Fruit fly (Drosophila melanogaster) whole organism, embryonic: ENCODE measurements around the gene mus201.

Experiments
- BEAF-32 ChIP-seq: fragments of 200-800 bp; sonication (Bioruptor generic); optimal IDR thresholded peaks from 3 replicates; lab custom pipeline; 2017; ENCODE audit warnings: missing biosample characterization, missing genetic modification characterization, mild to moderate bottlenecking, moderate library complexity, missing genetic modification reagents
- CG10565 ChIP-seq: fragments of 200-800 bp; sonication (Bioruptor generic); optimal IDR thresholded peaks from 3 replicates; lab custom pipeline; 2016; ENCODE audit warnings: missing biosample characterization, mild to moderate bottlenecking, missing genetic modification characterization
- CG11085 ChIP-seq: fragments of 200-800 bp; sonication (Bioruptor generic); IDR thresholded peaks from 2 replicates; pipeline ENCODE4 v1.3.6; 2022; ENCODE audit warnings: missing biosample characterization, missing genetic modification characterization
- CG12219 ChIP-seq: fragments of 200-800 bp; sonication (Bioruptor generic); optimal IDR thresholded peaks from 3 replicates; lab custom pipeline; 2018; ENCODE audit warnings: missing biosample characterization, mild to moderate bottlenecking, missing genetic modification characterization
- CG12744 ChIP-seq: fragments of 200-800 bp; sonication (Bioruptor generic); optimal IDR thresholded peaks from 2 replicates; lab custom pipeline; 2016; ENCODE audit warnings: missing biosample characterization, missing genetic modification characterization
- CG12769 ChIP-seq: fragments of 200-800 bp; sonication (Bioruptor generic); optimal IDR thresholded peaks from 2 replicates; lab custom pipeline; 2019; ENCODE audit warnings: missing biosample characterization, mild to moderate bottlenecking, missing genetic modification characterization, moderate library complexity
- CG13296 ChIP-seq: fragments of 200-800 bp; sonication (Bioruptor generic); optimal IDR thresholded peaks from 3 replicates; lab custom pipeline; 2018; ENCODE audit warnings: missing biosample characterization, mild to moderate bottlenecking, missing genetic modification characterization
- CG13624 ChIP-seq: fragments of 200-800 bp; sonication (Bioruptor generic); optimal IDR thresholded peaks from 2 replicates; lab custom pipeline; 2016; ENCODE audit warnings: missing biosample characterization, missing genetic modification characterization
- CG14667 ChIP-seq: fragments of 200-800 bp; sonication (Bioruptor generic); IDR thresholded peaks from 2 replicates; pipeline ENCODE4 v1.3.6; 2022; ENCODE audit warnings: missing biosample characterization, missing genetic modification characterization
- CG15011 ChIP-seq: fragments of 200-800 bp; sonication (Bioruptor generic); optimal IDR thresholded peaks from 3 replicates; lab custom pipeline; 2018; ENCODE audit warnings: missing biosample characterization, mild to moderate bottlenecking, missing genetic modification characterization
- CG18476 ChIP-seq: fragments of 200-800 bp; sonication (Bioruptor generic); optimal IDR thresholded peaks from 2 replicates; lab custom pipeline; 2016; ENCODE audit warnings: missing biosample characterization, mild to moderate bottlenecking, missing genetic modification characterization
- CG32532 ChIP-seq: fragments of 200-800 bp; sonication (Bioruptor generic); IDR thresholded peaks from 2 replicates; pipeline ENCODE4 v1.3.6; 2022; ENCODE audit warnings: missing biosample characterization, missing genetic modification characterization
- CG32767 ChIP-seq: fragments of 200-800 bp; sonication (Bioruptor generic); IDR thresholded peaks from 2 replicates; pipeline ENCODE4 v1.3.6; 2022; ENCODE audit warnings: missing biosample characterization, missing genetic modification characterization
- CG3726 ChIP-seq: fragments of 200-800 bp; sonication (Bioruptor generic); IDR thresholded peaks from 3 replicates; pipeline ENCODE4, ENCODE4 v1.3.6; 2022; ENCODE audit warnings: missing biosample characterization, missing genetic modification characterization
- CG4617 ChIP-seq: fragments of 200-800 bp; sonication (Bioruptor generic); optimal IDR thresholded peaks from 3 replicates; lab custom pipeline; 2016; ENCODE audit warnings: missing biosample characterization, missing genetic modification characterization, borderline replicate concordance
- CG4820 ChIP-seq: fragments of 200-800 bp; sonication (Bioruptor generic); optimal IDR thresholded peaks from 3 replicates; lab custom pipeline; 2016; ENCODE audit warnings: missing biosample characterization, missing genetic modification characterization
- CG7928 ChIP-seq: fragments of 200-800 bp; sonication (Bioruptor generic); optimal IDR thresholded peaks from 2 replicates; lab custom pipeline; 2017; ENCODE audit warnings: missing biosample characterization, mild to moderate bottlenecking, missing genetic modification characterization
- CG8359 ChIP-seq: fragments of 200-800 bp; sonication (Bioruptor generic); optimal IDR thresholded peaks from 2 replicates; lab custom pipeline; 2017; ENCODE audit warnings: missing biosample characterization, mild to moderate bottlenecking, missing genetic modification characterization, borderline replicate concordance
- CG8765 ChIP-seq: fragments of 200-800 bp; sonication (Bioruptor generic); IDR thresholded peaks from 2 replicates; pipeline ENCODE4 v1.3.6; 2022; ENCODE audit warnings: missing biosample characterization, missing genetic modification characterization
- CG9797 ChIP-seq: fragments of 200-800 bp; sonication (Bioruptor generic); optimal IDR thresholded peaks from 3 replicates; lab custom pipeline; 2018; ENCODE audit warnings: missing biosample characterization, mild to moderate bottlenecking, missing genetic modification characterization
- CG9817 ChIP-seq: fragments of 200-800 bp; sonication (Bioruptor generic); optimal IDR thresholded peaks from 2 replicates; lab custom pipeline; 2018; ENCODE audit warnings: missing biosample characterization, mild to moderate bottlenecking, missing genetic modification characterization, moderate library complexity
- Camta ChIP-seq: fragments of 200-800 bp; sonication (Bioruptor generic); optimal IDR thresholded peaks from 2 replicates; lab custom pipeline; 2016; ENCODE audit warnings: missing biosample characterization, missing genetic modification characterization
- D ChIP-seq, 2 experiments: fragments of 200-800 bp in 1 of 2; fragments of >200 bp in 1 of 2; sonication (Bioruptor generic) in 1 of 2; optimal IDR thresholded peaks; 2 replicates in 1 of 2; 3 replicates in 1 of 2; lab custom pipeline; 2017; ENCODE audit warnings: mild to moderate bottlenecking in 1 of 2, missing biosample characterization in 1 of 2, missing genetic modification characterization in 1 of 2, missing genetic modification reagents in 1 of 2
- Deaf1 ChIP-seq: fragments of 200-800 bp; optimal IDR thresholded peaks from 3 replicates; lab custom pipeline; 2019; ENCODE audit warnings: missing biosample characterization, mild to moderate bottlenecking, missing genetic modification characterization, moderate library complexity
- Dek ChIP-seq: fragments of 200-800 bp; sonication (Bioruptor generic); optimal IDR thresholded peaks from 3 replicates; lab custom pipeline; 2019; ENCODE audit warnings: missing biosample characterization, mild to moderate bottlenecking, missing genetic modification characterization, moderate library complexity
- E2f2 ChIP-seq: fragments of 200-800 bp; sonication (Bioruptor generic); IDR thresholded peaks from 2 replicates; pipeline ENCODE4 v1.3.6; 2022; ENCODE audit warnings: missing biosample characterization, missing genetic modification characterization
- ERR ChIP-seq: fragments of 200-800 bp; sonication (Bioruptor generic); optimal IDR thresholded peaks from 2 replicates; lab custom pipeline; 2016; ENCODE audit warnings: missing biosample characterization, missing genetic modification characterization
- H15 ChIP-seq: fragments of 200-800 bp; sonication (Bioruptor generic); IDR thresholded peaks from 3 replicates; pipeline ENCODE4 v1.3.6; 2022; ENCODE audit warnings: missing biosample characterization, missing genetic modification characterization
- HLHmδ ChIP-seq: fragments of 200-800 bp; sonication (Bioruptor generic); optimal IDR thresholded peaks from 2 replicates; lab custom pipeline; 2018; ENCODE audit warnings: missing biosample characterization, mild to moderate bottlenecking, missing genetic modification characterization, moderate library complexity
- Hey ChIP-seq: fragments of 200-800 bp; sonication (Bioruptor generic); optimal IDR thresholded peaks from 3 replicates; lab custom pipeline; 2018; ENCODE audit warnings: missing biosample characterization, mild to moderate bottlenecking, missing genetic modification characterization
- HmgD ChIP-seq: fragments of 200-800 bp; sonication (Bioruptor generic); optimal IDR thresholded peaks from 3 replicates; lab custom pipeline; 2016; ENCODE audit warnings: missing biosample characterization, missing genetic modification characterization
- Jarid2 ChIP-seq: fragments of 200-800 bp; sonication (Bioruptor generic); optimal IDR thresholded peaks from 3 replicates; lab custom pipeline; 2017; ENCODE audit warnings: mild to moderate bottlenecking, missing biosample characterization, missing genetic modification reagents, missing genetic modification characterization
- Mad ChIP-seq: fragments of 200-800 bp; sonication (Bioruptor generic); optimal IDR thresholded peaks from 2 replicates; lab custom pipeline; 2016; ENCODE audit warnings: missing biosample characterization, missing genetic modification characterization
- Ptx1 ChIP-seq: fragments of 200-800 bp; sonication (Bioruptor generic); IDR thresholded peaks from 2 replicates; pipeline ENCODE4 v1.3.6; 2022; ENCODE audit warnings: missing biosample characterization, missing genetic modification characterization
- Ravus ChIP-seq: fragments of 200-800 bp; sonication (Bioruptor generic); IDR thresholded peaks from 2 replicates; pipeline ENCODE4 v1.3.6; 2022; ENCODE audit warnings: missing biosample characterization, missing genetic modification characterization
- bcd ChIP-seq: fragments of 200-800 bp; sonication (Bioruptor generic); optimal IDR thresholded peaks from 2 replicates; lab custom pipeline; 2017; ENCODE audit warnings: missing biosample characterization, mild to moderate bottlenecking, missing genetic modification characterization
- bowl ChIP-seq: fragments of 200-800 bp; sonication (Bioruptor generic); IDR thresholded peaks from 2 replicates; pipeline ENCODE4 v1.3.6; 2022; ENCODE audit warnings: missing biosample characterization, missing genetic modification characterization
- cas ChIP-seq: fragments of 200-800 bp; sonication (Bioruptor generic); IDR thresholded peaks from 2 replicates; pipeline ENCODE4 v1.3.6; 2022; ENCODE audit warnings: missing biosample characterization, missing genetic modification characterization
- chinmo ChIP-seq: fragments of 200-800 bp; sonication (Bioruptor generic); IDR thresholded peaks from 4 replicates; pipeline ENCODE4 v1.3.6; 2022; ENCODE audit warnings: missing biosample characterization, missing genetic modification characterization; ENCODE audit not compliant: partially characterized antibody
- crol ChIP-seq: fragments of 200-800 bp; sonication (Bioruptor generic); IDR thresholded peaks from 2 replicates; pipeline ENCODE4 v1.3.6; 2022; ENCODE audit warnings: missing biosample characterization, missing genetic modification characterization
- disco-r ChIP-seq: fragments of 200-800 bp; sonication (Bioruptor generic); optimal IDR thresholded peaks from 2 replicates; lab custom pipeline; 2016; ENCODE audit warnings: missing biosample characterization, missing genetic modification characterization
- gt ChIP-seq: fragments of 200-800 bp; sonication (Bioruptor generic); IDR thresholded peaks from 2 replicates; pipeline ENCODE4 v1.3.6; 2022; ENCODE audit warnings: missing biosample characterization, missing genetic modification characterization
- jigr1 ChIP-seq: fragments of 200-800 bp; sonication (Bioruptor generic); IDR thresholded peaks from 3 replicates; pipeline ENCODE4 v1.3.6; 2022; ENCODE audit warnings: missing biosample characterization, missing genetic modification characterization
- lola ChIP-seq, 3 experiments: fragments of >200 bp in 2 of 3; fragments of 200-800 bp in 1 of 3; sonication (Bioruptor generic) in 1 of 3; optimal IDR thresholded peaks; 2 replicates each; lab custom pipeline; 2017 to 2019; ENCODE audit warnings: missing biosample characterization in 3 of 3, missing genetic modification characterization in 3 of 3, mild to moderate bottlenecking in 1 of 3, moderate library complexity in 1 of 3
- psq ChIP-seq: fragments of 200-800 bp; sonication (Bioruptor generic); optimal IDR thresholded peaks from 2 replicates; lab custom pipeline; 2017; ENCODE audit warnings: missing biosample characterization, missing genetic modification characterization
- salm ChIP-seq: fragments of 200-800 bp; sonication (Bioruptor generic); optimal IDR thresholded peaks from 2 replicates; lab custom pipeline; 2018; ENCODE audit warnings: missing biosample characterization, mild to moderate bottlenecking, missing genetic modification characterization
- sd ChIP-seq: fragments of 200-800 bp; sonication (Bioruptor generic); optimal IDR thresholded peaks from 3 replicates; lab custom pipeline; 2018; ENCODE audit warnings: missing biosample characterization, mild to moderate bottlenecking, missing genetic modification characterization, moderate library complexity

The mus201 gene

DNA sequence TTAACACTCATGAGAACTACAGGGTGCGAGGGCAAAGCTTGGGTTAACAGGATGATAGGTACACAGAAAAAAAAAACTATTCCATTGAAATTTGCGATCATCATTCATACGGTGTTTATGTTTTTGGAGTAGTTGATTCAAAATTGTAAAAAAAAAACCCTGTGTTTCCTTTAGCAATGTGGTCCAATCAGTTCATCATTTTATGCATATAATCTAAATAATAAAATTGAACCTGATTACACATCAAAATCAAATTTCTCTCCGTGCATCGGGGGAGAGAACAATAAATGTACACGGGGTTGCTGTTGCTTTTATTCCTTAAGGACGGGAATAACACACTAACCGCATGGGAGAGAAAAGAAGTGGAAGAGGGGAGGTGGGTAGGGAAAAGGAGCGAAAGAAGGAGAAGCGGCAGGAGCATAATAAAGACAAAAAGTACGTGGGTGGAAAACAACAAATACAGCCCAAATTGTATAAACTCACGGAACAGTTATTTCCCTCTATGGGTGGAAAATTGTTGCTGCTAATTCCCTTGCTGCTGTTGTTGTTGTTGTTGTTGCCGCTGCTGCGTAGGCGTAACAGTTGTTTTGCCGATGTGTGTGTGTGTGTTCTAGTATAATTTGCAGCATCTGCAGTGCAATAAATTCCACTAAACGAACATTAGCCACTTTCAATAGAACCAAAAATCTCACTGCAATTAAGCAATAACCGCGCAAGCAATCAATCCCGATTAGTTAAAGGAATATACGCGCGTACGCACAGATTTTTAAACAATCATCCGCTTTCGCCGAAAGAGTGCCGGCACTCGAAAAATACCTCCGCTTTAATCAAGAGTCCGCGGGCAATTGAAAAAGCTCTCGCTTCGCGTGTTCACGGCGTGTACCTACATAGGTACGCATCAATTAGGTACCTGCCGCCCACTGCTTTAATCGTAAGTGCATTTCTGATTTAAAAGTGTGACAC is 25.5 kb downstream of the mus201 start, which contains the start of gene Agpat2 (continued):
- TF ChIP-seq CG15011 (GFP tag; lab: Kevin White, UChicago) = peak; percentile 59
- TF ChIP-seq jigr1 (GFP tag; lab: Robert Waterston, UW) = 0 out of 3 replicates have a peak, but pooled peaks have one; percentile 30
- TF ChIP-seq cas (GFP tag; lab: Robert Waterston, UW) = peak; percentile 74
- no peak for TF ChIP-seq bowl (GFP tag; lab: Robert Waterston, UW)
- TF ChIP-seq CG14667 (GFP tag; lab: Robert Waterston, UW) = peak; percentile 52
- TF ChIP-seq CG10565 (GFP tag; lab: Kevin White, UChicago) = peak; percentile 42
- TF ChIP-seq disco-r = peak; percentile 19
- peak; percentile 47 for TF ChIP-seq sd
- peak; percentile 63; the same call in 1 of the 2 replicates for TF ChIP-seq CG32767 (GFP tag; lab: Robert Waterston, UW)
- peak in 1 of 3 experiments; percentile 86 for TF ChIP-seq lola (GFP tag; optimal IDR thresholded peaks at IDR 0.05; lab: Kevin White, UChicago)
- TF ChIP-seq chinmo (GFP tag; lab: Robert Waterston, UW) = 0 out of 4 replicates have a peak, but pooled peaks have one; percentile 14
- TF ChIP-seq CG12769 = peak; percentile 72
- TF ChIP-seq Dek (tag; lab: Kevin White, UChicago) = peak; percentile 78
- peak; percentile 31; the same call in 1 of the 2 replicates for TF ChIP-seq E2f2
- TF ChIP-seq CG9817 (tag; lab: Kevin White, UChicago) = peak; percentile 59
- no peak for TF ChIP-seq HLHmδ
- no peak for TF ChIP-seq Hey (tag; lab: Kevin White, UChicago)
- TF ChIP-seq Deaf1 (tag; lab: Kevin White, UChicago) = peak; percentile 42
- TF ChIP-seq Ptx1 (GFP tag; lab: Robert Waterston, UW) = peak; percentile 82
- TF ChIP-seq CG11085 (GFP tag; lab: Robert Waterston, UW) = 0 out of 2 replicates have a peak, but pooled peaks have one; percentile 23
- TF ChIP-seq CG4820 (GFP tag; lab: Kevin White, UChicago) = peak; percentile 84
- TF ChIP-seq psq (GFP tag; lab: Kevin White, UChicago) = no peak
- TF ChIP-seq CG12219 = peak; percentile 74
- no peak for TF ChIP-seq D (optimal IDR thresholded peaks at IDR 0.05; lab: Kevin White, UChicago)
- peak; percentile 85 for TF ChIP-seq D (GFP tag; optimal IDR thresholded peaks at IDR 0.05; lab: Kevin White, UChicago)
- no peak for TF ChIP-seq BEAF-32 (GFP tag; lab: Kevin White, UChicago)
- TF ChIP-seq CG7928 = peak; percentile 44
- TF ChIP-seq Ravus (GFP tag; lab: Robert Waterston, UW) = peak; percentile 44
- peak; percentile 70 for TF ChIP-seq CG8359
- TF ChIP-seq CG3726 (GFP tag; lab: Robert Waterston, UW) = peak; percentile 78; the same call in 2 of the 3 replicates
- peak; percentile 74 for TF ChIP-seq Jarid2
- TF ChIP-seq salm = peak; percentile 78
- peak; percentile 83 for TF ChIP-seq bcd (GFP tag; lab: Kevin White, UChicago)
- peak; percentile 20 for TF ChIP-seq HmgD
- peak; percentile 71 for TF ChIP-seq Mad
- peak; percentile 79 for TF ChIP-seq Camta (GFP tag; lab: Kevin White, UChicago)
- TF ChIP-seq H15 (GFP tag; lab: Robert Waterston, UW) = peak; percentile 71; the same call in 1 of the 3 replicates
- peak; percentile 77 for TF ChIP-seq crol (GFP tag; lab: Robert Waterston, UW)
- peak; percentile 74 for TF ChIP-seq ERR (GFP tag; lab: Kevin White, UChicago)
- TF ChIP-seq CG13296 (GFP tag; lab: Kevin White, UChicago) = peak; percentile 68
- no peak for TF ChIP-seq gt (GFP tag; lab: Robert Waterston, UW)
- peak; percentile 77 for TF ChIP-seq CG32532 (GFP tag; lab: Robert Waterston, UW)
- TF ChIP-seq CG4617 (GFP tag; lab: Kevin White, UChicago) = peak; percentile 31
- peak; percentile 8; the same call in 1 of the 2 replicates for TF ChIP-seq CG8765 (GFP tag; lab: Robert Waterston, UW)
- TF ChIP-seq CG18476 = peak; percentile 85
- peak; percentile 67 for TF ChIP-seq CG12744
- no peak for TF ChIP-seq CG9797 (GFP tag; lab: Kevin White, UChicago)
- TF ChIP-seq CG13624 = peak; percentile 82
